Fruit fly (Drosophila melanogaster) whole organism, wandering third instar larva: ENCODE data around the gene CG42586.

Experiments used
- Abd-B ChIP-seq: fragments of >200 bp; optimal IDR thresholded peaks from 2 replicates; lab custom pipeline; 2017; ENCODE audit warnings: missing biosample characterization, missing genetic modification characterization
- CrebA ChIP-seq: fragments of 200-800 bp; sonication (Bioruptor generic); optimal IDR thresholded peaks from 2 replicates; lab custom pipeline; 2016; ENCODE audit warnings: missing biosample characterization, mild to moderate bottlenecking, missing genetic modification characterization, borderline replicate concordance
- GATAd ChIP-seq: sonication (Bioruptor generic); optimal IDR thresholded peaks from 2 replicates; lab custom pipeline; 2016; ENCODE audit warnings: missing biosample characterization, missing genetic modification characterization
- lola ChIP-seq: fragments of >200 bp; optimal IDR thresholded peaks from 2 replicates; lab custom pipeline; 2017; ENCODE audit warnings: missing biosample characterization, missing genetic modification characterization
- usp ChIP-seq: fragments of >200 bp; optimal IDR thresholded peaks from 2 replicates; lab custom pipeline; 2017; ENCODE audit warnings: missing biosample characterization, missing genetic modification characterization

- TF ChIP-seq CrebA (GFP tag; lab: Kevin White, UChicago) (no peak), Abd-B (no peak), GATAd (GFP tag; lab: Kevin White, UChicago) (no peak), lola (no peak), usp (GFP tag; lab: Kevin White, UChicago) (no peak)
Observed at dm6 chr2L:14743337-14743736, 1.7 kb upstream of the CG42586 start.
